Worm (Caenorhabditis elegans): ENCODE measurements around the gene T01C8.3.

Gene T01C8.3

DNA sequence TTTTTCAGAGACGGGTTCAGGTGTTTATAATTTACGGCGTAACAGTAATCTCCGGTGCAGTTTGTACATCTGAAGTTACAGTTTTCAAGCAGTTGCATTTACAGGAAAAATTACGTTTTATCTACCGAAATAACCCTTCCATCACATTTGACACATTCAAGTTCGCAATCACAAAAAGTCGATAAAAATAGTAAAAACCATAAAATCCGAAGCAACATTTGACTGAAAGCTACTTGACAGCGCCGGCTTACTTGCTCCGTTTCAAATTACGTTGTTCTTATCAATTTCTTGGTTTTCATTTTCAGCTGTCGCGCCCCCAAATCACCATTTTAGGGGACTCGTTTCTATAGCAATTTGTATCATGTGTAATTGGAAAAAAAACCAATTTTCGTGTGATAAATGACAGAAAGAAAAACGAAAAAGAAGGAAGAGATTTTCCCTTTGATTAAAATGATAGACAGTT is at the start of gene T01C8.3:
TSS of gene T01C8.3 (minus strand) at position 413 of the 463 bp plus-strand sequence.
- no peak for TF ChIP-seq zip-5 (tag; optimal IDR thresholded peaks at IDR 0.05)
- no peak for TF ChIP-seq che-1 (tag; optimal IDR thresholded peaks at IDR 0.05)
- no peak for TF ChIP-seq Y22D7AL.16 (tag; optimal IDR thresholded peaks at IDR 0.05)
- TF ChIP-seq C38D4.7 (GFP tag; optimal IDR thresholded peaks at IDR 0.05): no peak
- no peak for TF ChIP-seq T23F11.4 (GFP tag; optimal IDR thresholded peaks at IDR 0.05)
- no peak for TF ChIP-seq ets-4 (tag; optimal IDR thresholded peaks at IDR 0.05)
- no peak for TF ChIP-seq gmeb-2 (tag; optimal IDR thresholded peaks at IDR 0.05)
- no peak for TF ChIP-seq nfya-1 (tag; optimal IDR thresholded peaks at IDR 0.05)
- TF ChIP-seq pax-1 (tag; optimal IDR thresholded peaks at IDR 0.05): no peak
- TF ChIP-seq ceh-34 (tag; optimal IDR thresholded peaks at IDR 0.05): no peak
- no peak for TF ChIP-seq dve-1 (tag; optimal IDR thresholded peaks at IDR 0.05)
- no peak for TF ChIP-seq nhr-232 (tag; optimal IDR thresholded peaks at IDR 0.05)
- no peak for TF ChIP-seq rnt-1 (tag; optimal IDR thresholded peaks at IDR 0.05)

DNA sequence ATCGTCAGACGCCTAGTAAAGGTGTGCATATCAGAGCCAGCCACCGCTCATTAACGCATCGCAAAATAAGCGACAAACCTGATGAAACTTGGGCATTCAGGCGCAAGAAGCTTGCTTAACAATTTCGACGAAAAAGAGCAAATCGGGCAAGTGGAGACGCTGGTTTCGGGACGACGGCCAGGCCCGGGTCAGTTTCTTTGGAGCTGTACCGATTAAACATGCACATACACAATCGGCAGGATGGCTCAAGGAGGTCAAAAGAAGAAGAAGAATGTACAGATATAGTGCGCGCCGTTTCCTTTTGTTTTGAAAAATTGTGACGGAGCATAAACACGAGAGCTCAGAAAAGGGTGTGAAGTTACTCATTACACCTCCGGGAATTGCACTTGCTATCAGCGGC is 43.5 kb upstream of the T01C8.3 start:
- TF ChIP-seq hlh-8 (tag; optimal IDR thresholded peaks at IDR 0.05) (no peak), ceh-31 (tag; optimal IDR thresholded peaks at IDR 0.05) (peak; percentile 58), pat-9 (tag; optimal IDR thresholded peaks at IDR 0.05) (no peak)

DNA sequence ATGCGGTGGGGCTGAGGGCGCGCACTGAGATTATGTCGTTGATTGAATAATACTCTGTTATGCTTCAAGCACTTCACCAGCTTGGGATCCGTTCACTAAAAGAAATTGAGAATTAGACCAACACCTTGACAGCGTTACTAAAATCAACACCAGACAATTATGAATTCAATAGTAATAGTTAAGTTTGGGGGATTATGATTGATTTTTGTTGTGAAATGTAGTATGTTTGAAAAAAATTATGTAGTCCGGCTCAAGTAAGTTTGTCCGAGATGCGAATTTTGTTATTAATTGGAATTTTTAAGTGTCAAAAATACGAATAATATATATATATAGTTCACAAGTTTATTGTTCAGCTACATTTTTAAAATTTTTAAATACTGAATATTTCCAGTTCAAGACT is 42.3 kb upstream of the T01C8.3 start, which contains the start of gene sto-5:
TSS of gene sto-5 (minus strand) at position 101 of the 400 bp plus-strand sequence.
- TF ChIP-seq fax-1 (tag; optimal IDR thresholded peaks at IDR 0.05): no peak
- no peak for TF ChIP-seq mec-3 (tag; optimal IDR thresholded peaks at IDR 0.05; ENCODE audit: borderline replicate concordance)
- TF ChIP-seq C08G9.2 (tag; optimal IDR thresholded peaks at IDR 0.05): no peak
- TF ChIP-seq ceh-48 (tag; optimal IDR thresholded peaks at IDR 0.05): no peak

DNA sequence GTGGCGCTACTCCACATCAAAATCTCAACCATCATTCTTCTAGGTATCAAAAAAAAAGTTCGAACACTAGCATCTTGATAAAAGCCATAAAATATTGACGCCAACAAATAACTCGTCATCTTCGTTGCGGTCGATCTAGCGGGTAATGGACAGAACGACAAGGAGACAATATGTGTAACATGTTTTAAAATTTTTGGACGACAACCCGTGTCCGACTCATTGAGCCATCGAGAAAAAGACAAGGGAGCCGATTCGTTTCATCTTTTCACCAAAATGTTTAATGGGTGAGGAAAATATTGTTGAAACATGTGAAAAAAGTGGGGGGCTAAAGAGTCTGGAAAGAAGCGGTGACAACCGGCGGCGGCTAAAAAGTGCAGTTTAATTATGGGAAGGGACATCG is 38.5 kb upstream of the T01C8.3 start:
- TF ChIP-seq odd-2 (tag; optimal IDR thresholded peaks at IDR 0.05) (no peak), lin-11 (tag; optimal IDR thresholded peaks at IDR 0.05) (no peak), nhr-11 (tag; optimal IDR thresholded peaks at IDR 0.05) (no peak), ceh-9 (tag; optimal IDR thresholded peaks at IDR 0.05) (no peak), hlh-8 (tag; optimal IDR thresholded peaks at IDR 0.05) (no peak), ref-2 (tag; optimal IDR thresholded peaks at IDR 0.05) (no peak), hlh-15 (tag; optimal IDR thresholded peaks at IDR 0.05) (no peak), ceh-19 (GFP tag; optimal IDR thresholded peaks at IDR 0.05) (no peak), ceh-45 (GFP tag; IDR thresholded peaks at IDR 0.05) (no peak), sox-4 (tag; optimal IDR thresholded peaks at IDR 0.05) (no peak), ceh-6 (GFP tag; optimal IDR thresholded peaks at IDR 0.05) (no peak), nfya-1 (tag; optimal IDR thresholded peaks at IDR 0.05) (no peak), elt-4 (tag; optimal IDR thresholded peaks at IDR 0.05) (no peak), gmeb-2 (tag; optimal IDR thresholded peaks at IDR 0.05) (no peak), mec-3 (tag; optimal IDR thresholded peaks at IDR 0.05; ENCODE audit: borderline replicate concordance) (no peak), unc-86 (tag; optimal IDR thresholded peaks at IDR 0.05) (no peak)

DNA sequence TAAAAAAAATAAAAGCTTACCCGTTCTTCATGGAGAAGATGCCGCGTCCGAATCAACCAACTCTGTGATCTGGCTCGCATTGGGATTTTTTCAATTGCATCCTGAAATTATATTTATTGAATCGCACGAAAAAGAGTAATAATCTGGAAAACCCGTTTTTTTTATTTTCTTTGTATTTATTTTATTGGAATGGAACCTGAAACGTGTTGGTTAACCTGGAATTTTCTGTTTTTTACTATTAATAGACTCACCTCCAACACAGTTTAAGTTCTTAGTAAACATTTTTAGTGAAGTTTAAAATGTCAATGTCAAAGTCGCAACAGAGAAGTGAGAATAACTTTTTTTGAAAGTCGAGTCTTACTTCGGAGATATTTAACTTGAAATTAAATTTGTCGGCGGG is 35.3 kb upstream of the T01C8.3 start:
- TF ChIP-seq ceh-19 (GFP tag; optimal IDR thresholded peaks at IDR 0.05): no peak
- TF ChIP-seq ceh-48 (tag; optimal IDR thresholded peaks at IDR 0.05): no peak

DNA sequence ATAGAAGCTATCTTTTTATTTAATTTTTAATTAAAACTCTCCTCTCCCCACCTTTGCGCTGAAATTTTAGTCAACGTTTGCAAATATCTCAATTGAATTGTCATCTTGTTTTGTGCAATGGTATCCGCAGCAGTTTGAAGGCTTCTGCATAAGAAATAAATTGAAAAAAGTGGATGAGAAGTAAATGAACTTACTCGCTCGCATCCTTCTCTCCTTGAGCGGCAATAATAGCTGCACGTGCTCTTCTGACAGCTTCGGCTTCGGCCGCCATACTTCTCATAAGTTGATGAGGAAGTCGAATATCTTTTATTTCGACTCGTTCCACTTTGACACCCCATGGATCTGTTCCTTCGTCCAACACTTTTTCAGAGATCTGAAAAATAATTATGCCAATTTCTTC is 33.8 kb upstream of the T01C8.3 start:
- TF ChIP-seq unc-42 (tag; optimal IDR thresholded peaks at IDR 0.05) (peak; percentile 84), pha-4 (tag; optimal IDR thresholded peaks at IDR 0.05) (no peak)

Data from whole organism, late embryonic.